Comparison of ENCODE assay signal across 4 worm cellular contexts in genomic region chrX:12222723-12223122, ce11.
TF ChIP-seq lines count a peak whose summit lies in the region.

No protein-coding gene starts in this region.

TF ChIP-seq in whole organism, L1 larva, 84 proteins besides CTCF, POLR2A, EP300 and RAD21:
- peak; percentile 21 for TF ChIP-seq nhr-85 (tag; lab: Kevin White, UChicago)
- no peak for TF ChIP-seq hlh-4 (tag; optimal IDR thresholded peaks at IDR 0.05; lab: Kevin White, UChicago)
- TF ChIP-seq elt-2 (tag; optimal IDR thresholded peaks at IDR 0.05; lab: Kevin White, UChicago) = peak; percentile 16
TF ChIP-seq in whole organism, L1 larva: peak in this region for 2.

TF ChIP-seq in whole organism, L3 larva, 47 proteins besides CTCF, POLR2A, EP300 and RAD21:
- TF ChIP-seq pha-4 (tag; optimal IDR thresholded peaks at IDR 0.05; lab: Kevin White, UChicago) = peak; percentile 29
- TF ChIP-seq pqm-1 (tag; optimal IDR thresholded peaks at IDR 0.05; lab: Kevin White, UChicago) = peak; percentile 19
- peak; percentile 55 for TF ChIP-seq elt-2 (tag; optimal IDR thresholded peaks at IDR 0.05; lab: Kevin White, UChicago)
- no peak for TF ChIP-seq sea-2 (GFP tag; optimal IDR thresholded peaks at IDR 0.05; lab: Kevin White, UChicago)
- TF ChIP-seq eor-1 (tag; optimal IDR thresholded peaks at IDR 0.05; lab: Kevin White, UChicago) = no peak
- no peak for TF ChIP-seq egl-5 (tag; optimal IDR thresholded peaks at IDR 0.05; lab: Kevin White, UChicago)
- no peak for TF ChIP-seq nhr-77 (tag; optimal IDR thresholded peaks at IDR 0.05; lab: Kevin White, UChicago)

TF ChIP-seq in whole organism, L4 larva, 104 proteins besides CTCF, POLR2A, EP300 and RAD21:
- TF ChIP-seq dpl-1 (GFP tag; optimal IDR thresholded peaks at IDR 0.05; lab: Kevin White, UChicago) (no peak), dve-1 (tag; optimal IDR thresholded peaks at IDR 0.05; lab: Kevin White, UChicago; ENCODE audit: insufficient read depth) (peak; percentile 63), daf-16 (GFP tag; optimal IDR thresholded peaks at IDR 0.05; lab: Kevin White, UChicago) (no peak), daf-16 (tag; optimal IDR thresholded peaks at IDR 0.05; lab: Kevin White, UChicago) (peak; percentile 95), hlh-11 (tag; optimal IDR thresholded peaks at IDR 0.05; lab: Kevin White, UChicago) (peak; percentile 36), pqm-1 (tag; optimal IDR thresholded peaks at IDR 0.05; lab: Kevin White, UChicago) (peak; percentile 19), nhr-28 (tag; optimal IDR thresholded peaks at IDR 0.05; lab: Kevin White, UChicago) (peak; percentile 24)

TF ChIP-seq in whole organism, young adult, 124 proteins besides CTCF, POLR2A, EP300 and RAD21:
- peak; percentile 38 for TF ChIP-seq nhr-80 (tag; optimal IDR thresholded peaks at IDR 0.05; lab: Kevin White, UChicago)
- no peak for TF ChIP-seq ceh-100 (GFP tag; IDR thresholded peaks at IDR 0.05; lab: Robert Waterston, UW)
